Worm (Caenorhabditis elegans) whole organism, L4 larva: ENCODE results near the gene sre-42.

ENCODE experiments used
- T20F7.1 ChIP-seq: fragments of 200-800 bp; sonication (Bioruptor generic); optimal IDR thresholded peaks from 2 replicates; lab custom pipeline; 2018; ENCODE audit warnings: mild to moderate bottlenecking, missing genetic modification characterization, missing compliant biosample characterization
- ZK546.5 ChIP-seq, 2 experiments: sonication (generic microtip); optimal IDR thresholded peaks; 2 replicates each; lab custom pipeline; 2017; ENCODE audit warnings: missing biosample characterization in 2 of 2, missing genetic modification characterization in 2 of 2
- dpl-1 ChIP-seq: fragments of 150-350 bp; optimal IDR thresholded peaks from 2 replicates; lab custom pipeline; 2014; ENCODE audit warnings: missing biosample characterization, missing genetic modification reagents, missing genetic modification characterization
- lin-1 ChIP-seq: fragments of 200-800 bp; sonication (Bioruptor generic); IDR thresholded peaks from 2 replicates; pipeline ENCODE4 v1.3.6; 2022; ENCODE audit warnings: missing genetic modification reagents, missing genetic modification characterization, missing compliant biosample characterization
- lir-3 ChIP-seq: sonication (generic microtip); optimal IDR thresholded peaks from 2 replicates; lab custom pipeline; 2016; ENCODE audit warnings: mild to moderate bottlenecking, missing genetic modification characterization, missing compliant biosample characterization
- lsy-2 ChIP-seq, 2 experiments: fragments of 150-350 bp in 1 of 2; sonication (generic microtip) in 1 of 2; optimal IDR thresholded peaks; 2 replicates each; lab custom pipeline; 2014 to 2017; ENCODE audit warnings: missing biosample characterization in 2 of 2, missing genetic modification characterization in 2 of 2
- nhr-237 ChIP-seq: sonication (generic microtip); optimal IDR thresholded peaks from 2 replicates; lab custom pipeline; 2017; ENCODE audit warnings: missing biosample characterization, missing genetic modification characterization
- pha-4 ChIP-seq, 2 experiments: fragments of 150-350 bp in 1 of 2; fragments of 200-800 bp in 1 of 2; sonication (Bioruptor generic) in 1 of 2; IDR thresholded peaks in 1 of 2; optimal IDR thresholded peaks in 1 of 2; 2 replicates each; pipeline versions ENCODE4 v1.3.6 to Lab custom; 2014 to 2022; ENCODE audit warnings: missing genetic modification characterization in 2 of 2, missing genetic modification reagents in 2 of 2, missing biosample characterization in 1 of 2, missing compliant biosample characterization in 1 of 2
- php-3 ChIP-seq: fragments of 200-800 bp; sonication (Bioruptor generic); IDR thresholded peaks from 2 replicates; pipeline ENCODE4 v1.3.6; 2022; ENCODE audit warnings: missing genetic modification reagents, missing genetic modification characterization, missing compliant biosample characterization
- pqm-1 ChIP-seq: sonication (generic microtip); optimal IDR thresholded peaks from 2 replicates; lab custom pipeline; 2017; ENCODE audit warnings: missing biosample characterization, missing genetic modification characterization
- unc-62 ChIP-seq, 3 experiments: fragments of 150-350 bp in 1 of 3; sonication (generic microtip); optimal IDR thresholded peaks in 2 of 3; peaks in 1 of 3; 1 replicate in 1 of 3; 2 replicates in 2 of 3; lab custom pipeline; 2014 to 2017; ENCODE audit warnings: missing biosample characterization in 3 of 3, missing genetic modification characterization in 3 of 3, missing genetic modification reagents in 3 of 3, missing genotype in 1 of 3

DNA sequence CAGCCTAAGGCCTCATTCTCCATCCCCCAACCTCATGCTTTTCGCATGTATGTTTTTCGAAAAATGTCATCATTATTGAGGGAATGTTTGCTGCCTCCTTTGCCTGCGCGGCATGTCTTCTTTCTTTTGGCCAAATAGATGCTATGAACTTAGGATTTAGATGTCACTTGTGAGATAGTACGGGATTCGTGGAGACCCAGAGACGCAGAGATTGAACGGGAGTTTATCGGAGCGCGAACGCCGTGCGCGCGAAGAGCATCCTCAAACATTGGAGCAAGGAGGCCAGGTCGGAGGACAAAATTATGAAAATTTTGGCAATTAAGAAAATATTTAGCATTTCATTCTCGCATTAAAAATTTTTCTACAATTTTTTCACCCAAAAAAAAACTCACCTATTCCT, 37.7 kb downstream of the sre-42 start:
- TF ChIP-seq lin-1 (GFP tag; lab: Robert Waterston, UW): no peak
- TF ChIP-seq lsy-2 (tag; optimal IDR thresholded peaks at IDR 0.05; lab: Kevin White, UChicago): no peak
- no peak for TF ChIP-seq php-3 (GFP tag; lab: Robert Waterston, UW)
- TF ChIP-seq lir-3 (tag; lab: Kevin White, UChicago): no peak
- TF ChIP-seq ZK546.5 (tag; optimal IDR thresholded peaks at IDR 0.05; lab: Kevin White, UChicago): no peak
- no peak for TF ChIP-seq pqm-1 (tag; lab: Kevin White, UChicago)
- TF ChIP-seq unc-62 (GFP tag; optimal IDR thresholded peaks at IDR 0.05 in 1 of 2; lab: Kevin White, UChicago): peak in 1 of 2 experiments; percentile 38
- no peak for TF ChIP-seq unc-62 (tag; optimal IDR thresholded peaks at IDR 0.05; lab: Kevin White, UChicago)
- TF ChIP-seq nhr-237: no peak
- TF ChIP-seq dpl-1 (GFP tag; lab: Kevin White, UChicago): no peak
- no peak for TF ChIP-seq pha-4 (GFP tag; IDR thresholded peaks at IDR 0.05; lab: Robert Waterston, UW)
- no peak for TF ChIP-seq pha-4 (tag; optimal IDR thresholded peaks at IDR 0.05; lab: Kevin White, UChicago)
- no peak for TF ChIP-seq T20F7.1 (GFP tag; lab: Kevin White, UChicago)
